Fruit fly (Drosophila melanogaster) whole organism, embryonic: ENCODE measurements around the gene CG12112.

Experiments used
- Atf3 ChIP-seq: fragments of 200-800 bp; sonication (Bioruptor generic); optimal IDR thresholded peaks from 3 replicates; lab custom pipeline; 2016; ENCODE audit warnings: missing biosample characterization, missing genetic modification characterization
- Bdp1 ChIP-seq: fragments of 200-800 bp; sonication (Bioruptor generic); optimal IDR thresholded peaks from 3 replicates; lab custom pipeline; 2016; ENCODE audit warnings: missing biosample characterization, missing genetic modification characterization
- CG10366 ChIP-seq: fragments of 200-800 bp; sonication (Bioruptor generic); IDR thresholded peaks from 2 replicates; pipeline ENCODE4 v1.3.6; 2022; ENCODE audit warnings: missing biosample characterization, missing genetic modification characterization
- CG11504 ChIP-seq: fragments of 200-800 bp; sonication (Bioruptor generic); optimal IDR thresholded peaks from 3 replicates; lab custom pipeline; 2019; ENCODE audit warnings: missing biosample characterization, mild to moderate bottlenecking, missing genetic modification characterization, moderate library complexity
- CG11560 ChIP-seq: fragments of 200-800 bp; sonication (Bioruptor generic); IDR thresholded peaks from 3 replicates; pipeline ENCODE4 v1.3.6; 2022; ENCODE audit warnings: missing biosample characterization, missing genetic modification characterization
- CG12071 ChIP-seq: fragments of 200-800 bp; sonication (Bioruptor generic); optimal IDR thresholded peaks from 3 replicates; lab custom pipeline; 2018; ENCODE audit warnings: missing biosample characterization, mild to moderate bottlenecking, missing genetic modification characterization
- CG1233 ChIP-seq: fragments of 200-800 bp; sonication (Bioruptor generic); optimal IDR thresholded peaks from 4 replicates; lab custom pipeline; 2018; ENCODE audit warnings: missing biosample characterization, mild to moderate bottlenecking, missing genetic modification characterization
- CG13287 ChIP-seq: fragments of 200-800 bp; sonication (Bioruptor generic); IDR thresholded peaks from 2 replicates; pipeline ENCODE4 v1.3.6; 2022; ENCODE audit warnings: missing biosample characterization, missing genetic modification characterization; ENCODE audit not compliant: partially characterized antibody
- CG13894 ChIP-seq: fragments of 200-800 bp; sonication (Bioruptor generic); optimal IDR thresholded peaks from 3 replicates; lab custom pipeline; 2018; ENCODE audit warnings: missing biosample characterization, mild to moderate bottlenecking, missing genetic modification characterization, moderate library complexity
- CG17359 ChIP-seq: fragments of 200-800 bp; sonication (Bioruptor generic); optimal IDR thresholded peaks from 3 replicates; lab custom pipeline; 2018; ENCODE audit warnings: missing biosample characterization, mild to moderate bottlenecking, missing genetic modification characterization, moderate library complexity
- CG17361 ChIP-seq: fragments of 200-800 bp; sonication (Bioruptor generic); IDR thresholded peaks from 3 replicates; pipeline ENCODE4 v1.3.6; 2022; ENCODE audit warnings: missing biosample characterization, missing genetic modification characterization
- CG17912 ChIP-seq: fragments of 200-800 bp; sonication (Bioruptor generic); optimal IDR thresholded peaks from 2 replicates; lab custom pipeline; 2018; ENCODE audit warnings: missing biosample characterization, mild to moderate bottlenecking, missing genetic modification characterization
- CG18476 ChIP-seq: fragments of 200-800 bp; sonication (Bioruptor generic); optimal IDR thresholded peaks from 2 replicates; lab custom pipeline; 2016; ENCODE audit warnings: missing biosample characterization, mild to moderate bottlenecking, missing genetic modification characterization
- CG2129 ChIP-seq: fragments of 200-800 bp; sonication (Bioruptor generic); IDR thresholded peaks from 2 replicates; pipeline ENCODE4 v1.3.6; 2022; ENCODE audit warnings: missing biosample characterization, missing genetic modification characterization; ENCODE audit not compliant: partially characterized antibody
- CG2712 ChIP-seq: fragments of 200-800 bp; optimal IDR thresholded peaks from 3 replicates; lab custom pipeline; 2019; ENCODE audit warnings: missing biosample characterization, mild to moderate bottlenecking, missing genetic modification characterization, moderate library complexity
- CG2889 ChIP-seq: fragments of 200-800 bp; sonication (Bioruptor generic); IDR thresholded peaks from 3 replicates; pipeline ENCODE4 v1.3.6; 2022; ENCODE audit warnings: missing biosample characterization, missing genetic modification characterization
- CG30431 ChIP-seq: fragments of 200-800 bp; sonication (Bioruptor generic); optimal IDR thresholded peaks from 2 replicates; lab custom pipeline; 2017; ENCODE audit warnings: missing biosample characterization, missing genetic modification characterization
- CG3847 ChIP-seq: fragments of 200-800 bp; sonication (Bioruptor generic); IDR thresholded peaks from 2 replicates; pipeline ENCODE4 v1.3.6; 2022; ENCODE audit warnings: missing biosample characterization, missing genetic modification characterization
- CG4707 ChIP-seq: fragments of 200-800 bp; sonication (Bioruptor generic); optimal IDR thresholded peaks from 2 replicates; lab custom pipeline; 2018; ENCODE audit warnings: missing biosample characterization, mild to moderate bottlenecking, missing genetic modification characterization, moderate library complexity
- CG6175 ChIP-seq: fragments of 200-800 bp; sonication (Bioruptor generic); IDR thresholded peaks from 3 replicates; pipeline ENCODE4 v1.3.6; 2022; ENCODE audit warnings: missing biosample characterization, missing genetic modification characterization
- CG7786 ChIP-seq: fragments of 200-800 bp; sonication (Bioruptor generic); optimal IDR thresholded peaks from 2 replicates; lab custom pipeline; 2016; ENCODE audit warnings: missing biosample characterization, missing genetic modification characterization
- CG8388 ChIP-seq: fragments of 200-800 bp; sonication (Bioruptor generic); optimal IDR thresholded peaks from 2 replicates; lab custom pipeline; 2019; ENCODE audit warnings: missing biosample characterization, mild to moderate bottlenecking, missing genetic modification characterization, moderate library complexity
- CG9727 ChIP-seq: fragments of 200-800 bp; sonication (Bioruptor generic); optimal IDR thresholded peaks from 3 replicates; lab custom pipeline; 2017; ENCODE audit warnings: missing biosample characterization, mild to moderate bottlenecking, missing genetic modification characterization
- D19A ChIP-seq: fragments of 200-800 bp; optimal IDR thresholded peaks from 3 replicates; lab custom pipeline; 2019; ENCODE audit warnings: missing biosample characterization, mild to moderate bottlenecking, missing genetic modification characterization, moderate library complexity
- Dek ChIP-seq: fragments of 200-800 bp; sonication (Bioruptor generic); optimal IDR thresholded peaks from 3 replicates; lab custom pipeline; 2019; ENCODE audit warnings: missing biosample characterization, mild to moderate bottlenecking, missing genetic modification characterization, moderate library complexity
- Dfd ChIP-seq, 2 experiments: fragments of >200 bp; optimal IDR thresholded peaks; 2 replicates each; lab custom pipeline; 2017; ENCODE audit warnings: missing biosample characterization in 2 of 2, missing genetic modification characterization in 2 of 2
- Dll ChIP-seq: fragments of 200-800 bp; sonication (Bioruptor generic); IDR thresholded peaks from 4 replicates; pipeline ENCODE4 v1.3.6; 2022; ENCODE audit warnings: missing biosample characterization, missing genetic modification characterization; ENCODE audit not compliant: partially characterized antibody
- H2.0 ChIP-seq: fragments of 200-800 bp; sonication (Bioruptor generic); IDR thresholded peaks from 2 replicates; pipeline ENCODE4 v1.3.6; 2022; ENCODE audit warnings: missing biosample characterization, missing genetic modification characterization
- Hsf ChIP-seq: fragments of 200-800 bp; sonication (Bioruptor generic); optimal IDR thresholded peaks from 3 replicates; lab custom pipeline; 2016; ENCODE audit warnings: missing biosample characterization, missing genetic modification characterization
- Med ChIP-seq: fragments of 200-800 bp; sonication (Bioruptor generic); peaks from one replicate; lab custom pipeline; 2016; ENCODE audit warnings: missing biosample characterization, missing genetic modification characterization, mild to moderate bottlenecking, inconsistent platforms, moderate library complexity
- NK7.1 ChIP-seq: fragments of 200-800 bp; sonication (Bioruptor generic); optimal IDR thresholded peaks from 3 replicates; lab custom pipeline; 2016; ENCODE audit warnings: missing biosample characterization, missing genetic modification characterization
- NfI ChIP-seq: fragments of 200-800 bp; sonication (Bioruptor generic); optimal IDR thresholded peaks from 3 replicates; lab custom pipeline; 2018; ENCODE audit warnings: missing biosample characterization, mild to moderate bottlenecking, missing genetic modification characterization, moderate library complexity
- Sox100B ChIP-seq: fragments of 200-800 bp; sonication (Bioruptor generic); optimal IDR thresholded peaks from 3 replicates; lab custom pipeline; 2018; ENCODE audit warnings: missing biosample characterization, mild to moderate bottlenecking, missing genetic modification characterization
- Xbp1 ChIP-seq: fragments of 200-800 bp; sonication (Bioruptor generic); optimal IDR thresholded peaks from 3 replicates; lab custom pipeline; 2016; ENCODE audit warnings: missing biosample characterization, mild to moderate bottlenecking, missing genetic modification characterization
- btn ChIP-seq: fragments of 200-800 bp; sonication (Bioruptor generic); optimal IDR thresholded peaks from 2 replicates; lab custom pipeline; 2016; ENCODE audit warnings: missing biosample characterization, missing genetic modification characterization
- cg ChIP-seq: fragments of 200-800 bp; sonication (Bioruptor generic); optimal IDR thresholded peaks from 3 replicates; lab custom pipeline; 2019; ENCODE audit warnings: missing biosample characterization, mild to moderate bottlenecking, missing genetic modification characterization, moderate library complexity
- chn ChIP-seq: fragments of 200-800 bp; sonication (Bioruptor generic); optimal IDR thresholded peaks from 2 replicates; lab custom pipeline; 2016; ENCODE audit warnings: missing biosample characterization, missing genetic modification characterization
- exex ChIP-seq: fragments of 200-800 bp; sonication (Bioruptor generic); optimal IDR thresholded peaks from 4 replicates; lab custom pipeline; 2018; ENCODE audit warnings: missing biosample characterization, mild to moderate bottlenecking, missing genetic modification characterization, moderate library complexity
- eyg ChIP-seq: fragments of 200-800 bp; sonication (Bioruptor generic); optimal IDR thresholded peaks from 3 replicates; lab custom pipeline; 2016; ENCODE audit warnings: missing biosample characterization, missing genetic modification characterization
- gem ChIP-seq: fragments of 200-800 bp; sonication (Bioruptor generic); optimal IDR thresholded peaks from 2 replicates; lab custom pipeline; 2019; ENCODE audit warnings: missing biosample characterization, mild to moderate bottlenecking, missing genetic modification characterization, moderate library complexity
- her ChIP-seq: fragments of 200-800 bp; sonication (Bioruptor generic); optimal IDR thresholded peaks from 2 replicates; lab custom pipeline; 2016; ENCODE audit warnings: missing biosample characterization, missing genetic modification characterization
- jigr1 ChIP-seq: fragments of 200-800 bp; sonication (Bioruptor generic); IDR thresholded peaks from 3 replicates; pipeline ENCODE4 v1.3.6; 2022; ENCODE audit warnings: missing biosample characterization, missing genetic modification characterization
- lbe ChIP-seq: fragments of 200-800 bp; sonication (Bioruptor generic); optimal IDR thresholded peaks from 2 replicates; lab custom pipeline; 2016; ENCODE audit warnings: missing biosample characterization, mild to moderate bottlenecking, missing genetic modification characterization
- oc ChIP-seq: fragments of 200-800 bp; sonication (Bioruptor generic); optimal IDR thresholded peaks from 2 replicates; lab custom pipeline; 2018; ENCODE audit warnings: missing biosample characterization, mild to moderate bottlenecking, missing genetic modification characterization, moderate library complexity
- org-1 ChIP-seq: fragments of 200-800 bp; sonication (Bioruptor generic); optimal IDR thresholded peaks from 2 replicates; lab custom pipeline; 2017; ENCODE audit warnings: missing biosample characterization, missing genetic modification characterization
- pb ChIP-seq: fragments of 200-800 bp; sonication (Bioruptor generic); optimal IDR thresholded peaks from 3 replicates; lab custom pipeline; 2016; ENCODE audit warnings: missing biosample characterization, missing genetic modification characterization
- pita ChIP-seq: fragments of 200-800 bp; sonication (Bioruptor generic); optimal IDR thresholded peaks from 2 replicates; lab custom pipeline; 2017; ENCODE audit warnings: missing biosample characterization, mild to moderate bottlenecking, missing genetic modification characterization
- pnt ChIP-seq: fragments of 200-800 bp; sonication (Bioruptor generic); optimal IDR thresholded peaks from 3 replicates; lab custom pipeline; 2016; ENCODE audit warnings: missing biosample characterization, missing genetic modification characterization
- psq ChIP-seq: fragments of 200-800 bp; sonication (Bioruptor generic); optimal IDR thresholded peaks from 2 replicates; lab custom pipeline; 2017; ENCODE audit warnings: missing biosample characterization, missing genetic modification characterization
- unpg ChIP-seq: fragments of 200-800 bp; sonication (Bioruptor generic); optimal IDR thresholded peaks from 3 replicates; lab custom pipeline; 2018; ENCODE audit warnings: missing biosample characterization, mild to moderate bottlenecking, missing genetic modification characterization, moderate library complexity

Gene CG12112

DNA sequence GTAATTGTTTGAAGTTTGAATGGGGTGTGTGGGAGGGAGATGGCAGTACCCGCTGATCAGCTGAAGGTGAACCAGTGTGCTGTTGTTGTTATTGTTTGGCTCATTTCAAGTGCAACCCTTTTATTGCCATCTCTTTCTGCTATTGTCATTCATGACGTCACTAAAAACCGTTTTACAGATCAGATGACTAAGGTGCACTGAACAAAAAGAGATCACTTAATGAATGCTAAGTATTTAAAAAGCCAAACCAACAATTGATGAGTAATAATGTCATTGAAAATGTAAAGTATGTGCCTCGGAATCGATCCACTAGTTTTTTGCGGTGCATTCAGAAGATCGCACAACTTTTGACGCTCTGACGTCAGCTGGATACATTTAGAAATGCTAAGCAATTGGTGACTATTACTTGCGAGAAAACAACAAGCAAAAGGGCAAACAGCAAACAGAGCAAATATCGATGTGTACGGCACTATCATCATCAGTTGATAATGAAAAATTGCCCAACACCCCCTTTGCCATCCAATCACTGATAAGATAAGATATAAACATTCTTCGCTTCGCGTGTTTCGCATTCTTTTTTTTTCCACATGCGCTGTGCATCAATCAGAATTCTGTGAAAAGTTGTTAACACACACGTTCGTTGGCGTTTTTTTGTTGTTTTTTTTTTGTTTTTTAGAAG, 14.8 kb upstream of the CG12112 start (continued):
- no peak for TF ChIP-seq CG17912
- no peak for TF ChIP-seq CG17361 (GFP tag; lab: Robert Waterston, UW)
- TF ChIP-seq H2.0 (GFP tag; lab: Robert Waterston, UW): 0 out of 2 replicates have a peak, but pooled peaks have one; percentile 31
- TF ChIP-seq NK7.1 (GFP tag; lab: Kevin White, UChicago): peak; percentile 7
- TF ChIP-seq Med: peak; percentile 88
- no peak for TF ChIP-seq CG30431 (GFP tag; lab: Kevin White, UChicago)
- TF ChIP-seq Hsf (GFP tag; lab: Kevin White, UChicago): peak; percentile 28
- no peak for TF ChIP-seq CG18476
- TF ChIP-seq exex (tag; lab: Kevin White, UChicago): peak; percentile 25
- TF ChIP-seq CG13287 (GFP tag; lab: Robert Waterston, UW): no peak
- TF ChIP-seq pnt (GFP tag; lab: Kevin White, UChicago): no peak
- TF ChIP-seq CG12071: peak; percentile 4
- TF ChIP-seq Sox100B (GFP tag; lab: Kevin White, UChicago): peak; percentile 11
- peak; percentile 4 for TF ChIP-seq D19A (tag; lab: Kevin White, UChicago)
- no peak for TF ChIP-seq Dll (GFP tag; lab: Robert Waterston, UW)
- TF ChIP-seq her (GFP tag; lab: Kevin White, UChicago): peak; percentile 64
- TF ChIP-seq NfI (GFP tag; lab: Kevin White, UChicago): peak; percentile 41
- TF ChIP-seq CG13894: no peak
- no peak for TF ChIP-seq pita (GFP tag; lab: Kevin White, UChicago)
- TF ChIP-seq jigr1: no peak
- TF ChIP-seq CG8388 (GFP tag; lab: Kevin White, UChicago): no peak
- TF ChIP-seq cg (GFP tag; lab: Kevin White, UChicago): no peak
- TF ChIP-seq Dfd (GFP tag; optimal IDR thresholded peaks at IDR 0.05; lab: Kevin White, UChicago): no peak
- TF ChIP-seq CG1233: no peak
- TF ChIP-seq Dek: peak; percentile 26
- TF ChIP-seq CG7786: peak; percentile 15
- peak; percentile 13 for TF ChIP-seq pb (GFP tag; lab: Kevin White, UChicago)
- no peak for TF ChIP-seq chn (GFP tag; lab: Kevin White, UChicago)
- TF ChIP-seq gem (tag; lab: Kevin White, UChicago): peak; percentile 49
- TF ChIP-seq Atf3: peak; percentile 45
- TF ChIP-seq CG4707: no peak
- peak; percentile 49 for TF ChIP-seq CG11504 (tag; lab: Kevin White, UChicago)
- peak; percentile 5 for TF ChIP-seq Xbp1 (GFP tag; lab: Kevin White, UChicago)
- TF ChIP-seq eyg (GFP tag; lab: Kevin White, UChicago): no peak
- TF ChIP-seq oc: no peak
- peak; percentile 42 for TF ChIP-seq CG3847 (GFP tag; lab: Robert Waterston, UW)
- TF ChIP-seq CG6175 (GFP tag; lab: Robert Waterston, UW): no peak
- no peak for TF ChIP-seq CG2889 (GFP tag; lab: Robert Waterston, UW)
- peak; percentile 10; the same call in 1 of the 2 replicates for TF ChIP-seq CG10366 (GFP tag; lab: Robert Waterston, UW)
- TF ChIP-seq CG9727 (GFP tag; lab: Kevin White, UChicago): peak; percentile 35
- TF ChIP-seq CG2129: no peak
- TF ChIP-seq Bdp1: no peak
- TF ChIP-seq org-1 (GFP tag; lab: Kevin White, UChicago): peak; percentile 44
- peak; percentile 25 for TF ChIP-seq lbe
- peak; percentile 51 for TF ChIP-seq CG17359
- TF ChIP-seq CG11560 (tag; lab: Robert Waterston, UW): no peak
- peak; percentile 27 for TF ChIP-seq CG2712
- TF ChIP-seq unpg (GFP tag; lab: Kevin White, UChicago): peak; percentile 45
- TF ChIP-seq btn: no peak
- TF ChIP-seq psq (GFP tag; lab: Kevin White, UChicago): no peak
